Comparison of ENCODE assay signal across 1 worm cellular context in genomic region chrV:13393333-13393803, ce11.
TF ChIP-seq lines count a peak whose summit lies in the region.

No protein-coding gene starts in this region.

TF ChIP-seq in whole organism, L4 larva, 104 proteins besides CTCF, POLR2A, EP300 and RAD21 (continued from another document):
- TF ChIP-seq dve-1 (tag; optimal IDR thresholded peaks at IDR 0.05; lab: Kevin White, UChicago; ENCODE audit: insufficient read depth) = no peak
- TF ChIP-seq unc-39 (tag; optimal IDR thresholded peaks at IDR 0.05; lab: Kevin White, UChicago) = no peak
- TF ChIP-seq ceh-62 (tag; optimal IDR thresholded peaks at IDR 0.05; lab: Kevin White, UChicago) = no peak
- TF ChIP-seq mdt-29 (GFP tag; IDR thresholded peaks at IDR 0.05; lab: Robert Waterston, UW) = no peak
- TF ChIP-seq ces-1 (GFP tag; optimal IDR thresholded peaks at IDR 0.05; lab: Kevin White, UChicago) = no peak
- peak in 1 of 2 experiments; percentile 8 for TF ChIP-seq hif-1 (tag; optimal IDR thresholded peaks at IDR 0.05; lab: Kevin White, UChicago)
- no peak for TF ChIP-seq daf-8 (GFP tag; IDR thresholded peaks at IDR 0.05; lab: Robert Waterston, UW)
- TF ChIP-seq tra-1 (GFP tag; IDR thresholded peaks at IDR 0.05; lab: Robert Waterston, UW) = no peak
- TF ChIP-seq lin-15B (tag; optimal IDR thresholded peaks at IDR 0.05; lab: Kevin White, UChicago) = no peak
- no peak for TF ChIP-seq egl-27 (tag; optimal IDR thresholded peaks at IDR 0.05; lab: Kevin White, UChicago)
- TF ChIP-seq lim-7 (GFP tag; IDR thresholded peaks at IDR 0.05; lab: Robert Waterston, UW) = 0 out of 2 replicates have a peak, but pooled peaks have one; percentile 45
TF ChIP-seq in whole organism, L4 larva: peak in this region for 15.
